Fruit fly (Drosophila melanogaster) whole organism, embryonic: Measurements from ENCODE around the gene CG13285.

ENCODE experiments used
- B-H1 ChIP-seq: fragments of 200-800 bp; sonication (Bioruptor generic); IDR thresholded peaks from 3 replicates; pipeline ENCODE4 v1.3.6; 2022; ENCODE audit warnings: missing biosample characterization, missing genetic modification characterization
- CG10147 ChIP-seq: fragments of 200-800 bp; sonication (Bioruptor generic); optimal IDR thresholded peaks from 2 replicates; lab custom pipeline; 2019; ENCODE audit warnings: missing biosample characterization, mild to moderate bottlenecking, missing genetic modification characterization, moderate library complexity
- CG10565 ChIP-seq: fragments of 200-800 bp; sonication (Bioruptor generic); optimal IDR thresholded peaks from 3 replicates; lab custom pipeline; 2016; ENCODE audit warnings: missing biosample characterization, mild to moderate bottlenecking, missing genetic modification characterization
- CG10654 ChIP-seq: fragments of 200-800 bp; sonication (Bioruptor generic); optimal IDR thresholded peaks from 2 replicates; lab custom pipeline; 2016; ENCODE audit warnings: missing biosample characterization, missing genetic modification characterization
- CG12391 ChIP-seq: fragments of 200-800 bp; sonication (Bioruptor generic); optimal IDR thresholded peaks from 3 replicates; lab custom pipeline; 2018; ENCODE audit warnings: missing biosample characterization, mild to moderate bottlenecking, missing genetic modification characterization, moderate library complexity
- CG12769 ChIP-seq: fragments of 200-800 bp; sonication (Bioruptor generic); optimal IDR thresholded peaks from 2 replicates; lab custom pipeline; 2019; ENCODE audit warnings: missing biosample characterization, mild to moderate bottlenecking, missing genetic modification characterization, moderate library complexity
- CG13624 ChIP-seq: fragments of 200-800 bp; sonication (Bioruptor generic); optimal IDR thresholded peaks from 2 replicates; lab custom pipeline; 2016; ENCODE audit warnings: missing biosample characterization, missing genetic modification characterization
- CG16813 ChIP-seq: fragments of 200-800 bp; sonication (Bioruptor generic); IDR thresholded peaks from 3 replicates; pipeline ENCODE4 v1.3.6; 2022; ENCODE audit warnings: missing biosample characterization, missing genetic modification characterization; ENCODE audit not compliant: partially characterized antibody
- CG17359 ChIP-seq: fragments of 200-800 bp; sonication (Bioruptor generic); optimal IDR thresholded peaks from 3 replicates; lab custom pipeline; 2018; ENCODE audit warnings: missing biosample characterization, mild to moderate bottlenecking, missing genetic modification characterization, moderate library complexity
- CG17385 ChIP-seq: fragments of 200-800 bp; sonication (Bioruptor generic); optimal IDR thresholded peaks from 3 replicates; lab custom pipeline; 2018; ENCODE audit warnings: missing biosample characterization, mild to moderate bottlenecking, missing genetic modification characterization
- CG17829 ChIP-seq: fragments of 200-800 bp; optimal IDR thresholded peaks from 2 replicates; lab custom pipeline; 2019; ENCODE audit warnings: missing biosample characterization, mild to moderate bottlenecking, missing genetic modification characterization, moderate library complexity
- CG2678 ChIP-seq: fragments of 200-800 bp; sonication (Bioruptor generic); optimal IDR thresholded peaks from 3 replicates; lab custom pipeline; 2019; ENCODE audit warnings: missing biosample characterization, mild to moderate bottlenecking, missing genetic modification characterization, moderate library complexity
- CG3163 ChIP-seq: fragments of 200-800 bp; sonication (Bioruptor generic); optimal IDR thresholded peaks from 3 replicates; lab custom pipeline; 2016; ENCODE audit warnings: missing biosample characterization, missing genetic modification characterization
- CG3838 ChIP-seq: fragments of 200-800 bp; sonication (Bioruptor generic); optimal IDR thresholded peaks from 3 replicates; lab custom pipeline; 2016; ENCODE audit warnings: missing biosample characterization, missing genetic modification characterization
- CG4360 ChIP-seq: fragments of 200-800 bp; sonication (Bioruptor generic); IDR thresholded peaks from 2 replicates; pipeline ENCODE4 v1.3.6; 2022; ENCODE audit warnings: missing biosample characterization, missing genetic modification characterization
- CG4424 ChIP-seq: fragments of 200-800 bp; sonication (Bioruptor generic); optimal IDR thresholded peaks from 3 replicates; lab custom pipeline; 2016; ENCODE audit warnings: missing biosample characterization, missing genetic modification characterization
- CG4854 ChIP-seq: fragments of 200-800 bp; sonication (Bioruptor generic); optimal IDR thresholded peaks from 2 replicates; lab custom pipeline; 2016; ENCODE audit warnings: missing biosample characterization, missing genetic modification characterization, inconsistent platforms
- CG7745 ChIP-seq: fragments of 200-800 bp; sonication (Bioruptor generic); optimal IDR thresholded peaks from 2 replicates; lab custom pipeline; 2018; ENCODE audit warnings: missing biosample characterization, mild to moderate bottlenecking, missing genetic modification characterization, moderate library complexity
- CG9727 ChIP-seq: fragments of 200-800 bp; sonication (Bioruptor generic); optimal IDR thresholded peaks from 3 replicates; lab custom pipeline; 2017; ENCODE audit warnings: missing biosample characterization, mild to moderate bottlenecking, missing genetic modification characterization
- Dfd ChIP-seq, 2 experiments: fragments of >200 bp; optimal IDR thresholded peaks; 2 replicates each; lab custom pipeline; 2017; ENCODE audit warnings: missing biosample characterization in 2 of 2, missing genetic modification characterization in 2 of 2
- Doc3 ChIP-seq: fragments of 200-800 bp; sonication (Bioruptor generic); IDR thresholded peaks from 3 replicates; pipeline ENCODE4 v1.3.6; 2022; ENCODE audit warnings: missing biosample characterization, missing genetic modification characterization; ENCODE audit not compliant: partially characterized antibody
- Eip74EF ChIP-seq, 2 experiments: fragments of 200-800 bp in 1 of 2; fragments of >200 bp in 1 of 2; sonication (Bioruptor generic) in 1 of 2; optimal IDR thresholded peaks; 2 replicates each; lab custom pipeline; 2017 to 2019; ENCODE audit warnings: missing biosample characterization in 2 of 2, missing genetic modification characterization in 2 of 2, mild to moderate bottlenecking in 1 of 2, moderate library complexity in 1 of 2
- Fer3 ChIP-seq: fragments of 200-800 bp; sonication (Bioruptor generic); optimal IDR thresholded peaks from 2 replicates; lab custom pipeline; 2018; ENCODE audit warnings: missing biosample characterization, mild to moderate bottlenecking, missing genetic modification characterization, moderate library complexity
- H15 ChIP-seq: fragments of 200-800 bp; sonication (Bioruptor generic); IDR thresholded peaks from 3 replicates; pipeline ENCODE4 v1.3.6; 2022; ENCODE audit warnings: missing biosample characterization, missing genetic modification characterization
- HLH4C ChIP-seq: fragments of 200-800 bp; sonication (Bioruptor generic); IDR thresholded peaks from 3 replicates; pipeline ENCODE4 v1.3.6; 2022; ENCODE audit warnings: missing biosample characterization, missing genetic modification characterization; ENCODE audit not compliant: partially characterized antibody
- Hand ChIP-seq: fragments of 200-800 bp; sonication (Bioruptor generic); optimal IDR thresholded peaks from 2 replicates; lab custom pipeline; 2017; ENCODE audit warnings: mild to moderate bottlenecking, missing biosample characterization, missing genetic modification reagents, missing genetic modification characterization
- Mes4 ChIP-seq: fragments of 200-800 bp; sonication (Bioruptor generic); optimal IDR thresholded peaks from 2 replicates; lab custom pipeline; 2016; ENCODE audit warnings: missing biosample characterization, missing genetic modification characterization
- Nf-YB ChIP-seq: fragments of 200-800 bp; sonication (Bioruptor generic); optimal IDR thresholded peaks from 3 replicates; lab custom pipeline; 2019; ENCODE audit warnings: missing biosample characterization, mild to moderate bottlenecking, missing genetic modification characterization, moderate library complexity
- Taf1 ChIP-seq: fragments of 200-800 bp; sonication (Bioruptor generic); IDR thresholded peaks from 2 replicates; pipeline ENCODE4 v1.3.6; 2022; ENCODE audit warnings: missing biosample characterization, missing genetic modification characterization
- YL-1 ChIP-seq: fragments of 200-800 bp; sonication (Bioruptor generic); optimal IDR thresholded peaks from 3 replicates; lab custom pipeline; 2017; ENCODE audit warnings: missing biosample characterization, mild to moderate bottlenecking, missing genetic modification characterization
- ato ChIP-seq: fragments of 200-800 bp; sonication (Bioruptor generic); IDR thresholded peaks from 2 replicates; pipeline ENCODE4 v1.3.6; 2022; ENCODE audit warnings: missing biosample characterization, missing genetic modification characterization; ENCODE audit not compliant: partially characterized antibody
- cas ChIP-seq: fragments of 200-800 bp; sonication (Bioruptor generic); IDR thresholded peaks from 2 replicates; pipeline ENCODE4 v1.3.6; 2022; ENCODE audit warnings: missing biosample characterization, missing genetic modification characterization
- chinmo ChIP-seq: fragments of 200-800 bp; sonication (Bioruptor generic); IDR thresholded peaks from 4 replicates; pipeline ENCODE4 v1.3.6; 2022; ENCODE audit warnings: missing biosample characterization, missing genetic modification characterization; ENCODE audit not compliant: partially characterized antibody
- cwo ChIP-seq: fragments of 200-800 bp; sonication (Bioruptor generic); optimal IDR thresholded peaks from 3 replicates; lab custom pipeline; 2017; ENCODE audit warnings: missing biosample characterization, missing genetic modification characterization, mild to moderate bottlenecking, moderate library complexity, missing genetic modification reagents
- ftz-f1 ChIP-seq: fragments of 200-800 bp; sonication (Bioruptor generic); optimal IDR thresholded peaks from 2 replicates; lab custom pipeline; 2016; ENCODE audit warnings: missing biosample characterization, missing genetic modification characterization
- jing ChIP-seq: fragments of 200-800 bp; sonication (Bioruptor generic); optimal IDR thresholded peaks from 2 replicates; lab custom pipeline; 2018; ENCODE audit warnings: missing biosample characterization, mild to moderate bottlenecking, missing genetic modification characterization
- jumu ChIP-seq: fragments of 200-800 bp; sonication (Bioruptor generic); optimal IDR thresholded peaks from 3 replicates; lab custom pipeline; 2016; ENCODE audit warnings: missing biosample characterization, missing genetic modification characterization
- maf-S ChIP-seq: fragments of 200-800 bp; sonication (Bioruptor generic); optimal IDR thresholded peaks from 2 replicates; lab custom pipeline; 2016; ENCODE audit warnings: missing biosample characterization, missing genetic modification characterization
- nerfin-2 ChIP-seq: fragments of 200-800 bp; sonication (Bioruptor generic); IDR thresholded peaks from 2 replicates; pipeline ENCODE4 v1.3.6; 2022; ENCODE audit warnings: missing biosample characterization, missing genetic modification characterization; ENCODE audit not compliant: partially characterized antibody
- oc ChIP-seq: fragments of 200-800 bp; sonication (Bioruptor generic); optimal IDR thresholded peaks from 2 replicates; lab custom pipeline; 2018; ENCODE audit warnings: missing biosample characterization, mild to moderate bottlenecking, missing genetic modification characterization, moderate library complexity
- sc ChIP-seq, 3 experiments: fragments of >200 bp in 2 of 3; fragments of 200-800 bp in 1 of 3; sonication (Bioruptor generic) in 1 of 3; optimal IDR thresholded peaks; 2 replicates in 2 of 3; 3 replicates in 1 of 3; lab custom pipeline; 2017; ENCODE audit warnings: mild to moderate bottlenecking in 1 of 3, missing biosample characterization in 1 of 3, missing genetic modification characterization in 1 of 3, missing genetic modification reagents in 1 of 3
- slou ChIP-seq: fragments of 200-800 bp; sonication (Bioruptor generic); optimal IDR thresholded peaks from 3 replicates; lab custom pipeline; 2016; ENCODE audit warnings: missing biosample characterization, missing genetic modification characterization
- slp2 ChIP-seq: fragments of 200-800 bp; sonication (Bioruptor generic); optimal IDR thresholded peaks from 2 replicates; lab custom pipeline; 2016; ENCODE audit warnings: missing biosample characterization, missing genetic modification characterization
- so ChIP-seq: fragments of 200-800 bp; sonication (Bioruptor generic); IDR thresholded peaks from 3 replicates; pipeline ENCODE4 v1.3.6; 2022; ENCODE audit warnings: missing biosample characterization, missing genetic modification characterization
- twi ChIP-seq: fragments of 200-800 bp; optimal IDR thresholded peaks from 2 replicates; lab custom pipeline; 2019; ENCODE audit warnings: missing biosample characterization, mild to moderate bottlenecking, missing genetic modification characterization, moderate library complexity
- tx ChIP-seq: fragments of 200-800 bp; sonication (Bioruptor generic); optimal IDR thresholded peaks from 2 replicates; lab custom pipeline; 2016; ENCODE audit warnings: missing biosample characterization, missing genetic modification characterization
- vnd ChIP-seq: fragments of 200-800 bp; sonication (Bioruptor generic); IDR thresholded peaks from 3 replicates; pipeline ENCODE4 v1.3.6; 2022; ENCODE audit warnings: missing biosample characterization, missing genetic modification characterization; ENCODE audit not compliant: partially characterized antibody
- zf30C ChIP-seq: fragments of 200-800 bp; sonication (Bioruptor generic); optimal IDR thresholded peaks from 3 replicates; lab custom pipeline; 2018; ENCODE audit warnings: missing biosample characterization, mild to moderate bottlenecking, missing genetic modification characterization

The CG13285 gene

dm6 chr3L:5511959-5512358 is 23.6 kb downstream of the CG13285 start (continued):
- peak; percentile 85 for TF ChIP-seq CG10147
- TF ChIP-seq CG13624 (GFP tag; lab: Kevin White, UChicago), result peak; percentile 92
- TF ChIP-seq Taf1 (GFP tag; lab: Robert Waterston, UW), result peak; percentile 37; the same call in 1 of the 2 replicates
- TF ChIP-seq CG4854 (GFP tag; lab: Kevin White, UChicago), result peak; percentile 91
- TF ChIP-seq vnd, result no peak
- TF ChIP-seq jing (GFP tag; lab: Kevin White, UChicago), result peak; percentile 71
- no peak for TF ChIP-seq CG7745 (tag; lab: Kevin White, UChicago)
- TF ChIP-seq B-H1, result peak; percentile 63; the same call in 2 of the 3 replicates
- TF ChIP-seq Fer3 (tag; lab: Kevin White, UChicago), result peak; percentile 92
- TF ChIP-seq CG4360 (GFP tag; lab: Robert Waterston, UW), result peak; percentile 28; the same call in 1 of the 2 replicates
- no peak for TF ChIP-seq Eip74EF (GFP tag; optimal IDR thresholded peaks at IDR 0.05; lab: Kevin White, UChicago)
- peak; percentile 65 for TF ChIP-seq Hand
- TF ChIP-seq oc (tag; lab: Kevin White, UChicago), result peak; percentile 87
- peak; percentile 84 for TF ChIP-seq CG3838
- peak; percentile 76 for TF ChIP-seq CG9727
- TF ChIP-seq zf30C (GFP tag; lab: Kevin White, UChicago), result no peak
- peak; percentile 68 for TF ChIP-seq twi (tag; lab: Kevin White, UChicago)
- no peak for TF ChIP-seq ftz-f1 (GFP tag; lab: Kevin White, UChicago)
- TF ChIP-seq CG3163 (GFP tag; lab: Kevin White, UChicago), result peak; percentile 79
- no peak for TF ChIP-seq sc (optimal IDR thresholded peaks at IDR 0.05; lab: Kevin White, UChicago)
- peak; percentile 82 for TF ChIP-seq sc (GFP tag; optimal IDR thresholded peaks at IDR 0.05; lab: Kevin White, UChicago)
- TF ChIP-seq CG2678 (tag; lab: Kevin White, UChicago), result peak; percentile 75
- TF ChIP-seq Dfd (GFP tag; optimal IDR thresholded peaks at IDR 0.05; lab: Kevin White, UChicago), result no peak
- peak; percentile 43 for TF ChIP-seq jumu
- peak; percentile 56 for TF ChIP-seq cwo (GFP tag; lab: Kevin White, UChicago)
- TF ChIP-seq cas, result peak; percentile 50; the same call in 1 of the 2 replicates
- peak; percentile 87 for TF ChIP-seq CG10654 (GFP tag; lab: Kevin White, UChicago)
- no peak for TF ChIP-seq nerfin-2 (GFP tag; lab: Robert Waterston, UW)
- peak; percentile 89 for TF ChIP-seq H15 (GFP tag; lab: Robert Waterston, UW)
- peak; percentile 69 for TF ChIP-seq Nf-YB (GFP tag; lab: Kevin White, UChicago)
- no peak for TF ChIP-seq Doc3
- peak; percentile 90 for TF ChIP-seq Mes4 (GFP tag; lab: Kevin White, UChicago)
- TF ChIP-seq slp2, result peak; percentile 79
- peak; percentile 81 for TF ChIP-seq so (GFP tag; lab: Robert Waterston, UW)
- 0 out of 2 replicates have a peak, but pooled peaks have one; percentile 12 for TF ChIP-seq ato (GFP tag; lab: Robert Waterston, UW)
- peak; percentile 84 for TF ChIP-seq CG17385 (GFP tag; lab: Kevin White, UChicago)
- TF ChIP-seq chinmo, result peak; percentile 77; the same call in 1 of the 4 replicates
- peak; percentile 78 for TF ChIP-seq YL-1 (GFP tag; lab: Kevin White, UChicago)
- TF ChIP-seq maf-S (GFP tag; lab: Kevin White, UChicago), result peak; percentile 85
- TF ChIP-seq CG12391, result peak; percentile 85
- peak; percentile 76 for TF ChIP-seq slou (GFP tag; lab: Kevin White, UChicago)
- TF ChIP-seq tx (GFP tag; lab: Kevin White, UChicago), result peak; percentile 76
- TF ChIP-seq CG16813 (GFP tag; lab: Robert Waterston, UW), result no peak
- no peak for TF ChIP-seq CG10565
- peak; percentile 86 for TF ChIP-seq CG4424 (GFP tag; lab: Kevin White, UChicago)
- TF ChIP-seq CG17829 (tag; lab: Kevin White, UChicago), result no peak
- TF ChIP-seq CG17359 (tag; lab: Kevin White, UChicago), result peak; percentile 85
- peak; percentile 69 for TF ChIP-seq CG12769
- no peak for TF ChIP-seq HLH4C
